Fruit fly (Drosophila melanogaster) whole organism, adult: ENCODE measurements around the gene Cyp4d14.

Experiments used
- CG11617 ChIP-seq: fragments of 200-800 bp; sonication (Bioruptor generic); optimal IDR thresholded peaks from 2 replicates; lab custom pipeline; 2017; ENCODE audit warnings: mild to moderate bottlenecking, missing biosample characterization, missing genetic modification reagents, missing genetic modification characterization
- CG12768 ChIP-seq: fragments of 200-800 bp; sonication (Bioruptor generic); optimal IDR thresholded peaks from 2 replicates; lab custom pipeline; 2017; ENCODE audit warnings: missing biosample characterization, missing genetic modification characterization, mild to moderate bottlenecking, moderate library complexity, missing genetic modification reagents
- CG14711 ChIP-seq: fragments of 200-800 bp; sonication (Bioruptor generic); optimal IDR thresholded peaks from 2 replicates; lab custom pipeline; 2018; ENCODE audit warnings: missing biosample characterization, mild to moderate bottlenecking, missing genetic modification characterization, moderate library complexity
- CG1620 ChIP-seq: fragments of 200-800 bp; sonication (Bioruptor generic); optimal IDR thresholded peaks from 2 replicates; lab custom pipeline; 2016; ENCODE audit warnings: missing biosample characterization, missing genetic modification characterization
- CG33017 ChIP-seq: fragments of 200-800 bp; sonication (Bioruptor generic); optimal IDR thresholded peaks from 2 replicates; lab custom pipeline; 2018; ENCODE audit warnings: missing biosample characterization, mild to moderate bottlenecking, missing genetic modification characterization, moderate library complexity
- CG5204 ChIP-seq: fragments of 200-800 bp; sonication (Bioruptor generic); optimal IDR thresholded peaks from 2 replicates; lab custom pipeline; 2016; ENCODE audit warnings: missing biosample characterization, missing genetic modification characterization
- CG7045 ChIP-seq: fragments of 200-800 bp; sonication (Bioruptor generic); optimal IDR thresholded peaks from 2 replicates; lab custom pipeline; 2017; ENCODE audit warnings: missing biosample characterization, mild to moderate bottlenecking, missing genetic modification characterization
- CG7101 ChIP-seq: fragments of 200-800 bp; sonication (Bioruptor generic); optimal IDR thresholded peaks from 2 replicates; lab custom pipeline; 2018; ENCODE audit warnings: missing biosample characterization, mild to moderate bottlenecking, missing genetic modification characterization, moderate library complexity
- Clk ChIP-seq: fragments of 200-800 bp; sonication (Bioruptor generic); optimal IDR thresholded peaks from 2 replicates; lab custom pipeline; 2017; ENCODE audit warnings: missing biosample characterization, missing genetic modification characterization
- Crg-1 ChIP-seq: fragments of 200-800 bp; sonication (Bioruptor generic); optimal IDR thresholded peaks from 2 replicates; lab custom pipeline; 2016; ENCODE audit warnings: missing biosample characterization, missing genetic modification characterization
- Hr96 ChIP-seq: fragments of 200-800 bp; sonication (Bioruptor generic); optimal IDR thresholded peaks from 2 replicates; lab custom pipeline; 2016; ENCODE audit warnings: missing biosample characterization, missing genetic modification characterization
- Mnt ChIP-seq: fragments of 200-800 bp; sonication (Bioruptor generic); optimal IDR thresholded peaks from 2 replicates; lab custom pipeline; 2016; ENCODE audit warnings: missing biosample characterization, mild to moderate bottlenecking, missing genetic modification characterization
- bab1 ChIP-seq: fragments of 200-800 bp; sonication (Bioruptor generic); optimal IDR thresholded peaks from 3 replicates; lab custom pipeline; 2019; ENCODE audit warnings: missing biosample characterization, mild to moderate bottlenecking, missing genetic modification characterization, moderate library complexity
- cic ChIP-seq: fragments of 200-800 bp; sonication (Bioruptor generic); optimal IDR thresholded peaks from 2 replicates; lab custom pipeline; 2017; ENCODE audit warnings: missing biosample characterization, mild to moderate bottlenecking, missing genetic modification characterization, moderate library complexity
- cnc ChIP-seq, 2 experiments: fragments of >200 bp; optimal IDR thresholded peaks; 2 replicates each; lab custom pipeline; 2017
- kay ChIP-seq: fragments of 200-800 bp; sonication (Bioruptor generic); peaks from one replicate; lab custom pipeline; 2016; ENCODE audit warnings: missing biosample characterization, missing genetic modification characterization, borderline replicate concordance
- ovo ChIP-seq: fragments of 200-800 bp; sonication (Bioruptor generic); optimal IDR thresholded peaks from 2 replicates; lab custom pipeline; 2016; ENCODE audit warnings: missing biosample characterization, missing genetic modification characterization
- pad ChIP-seq: fragments of 200-800 bp; sonication (Bioruptor generic); optimal IDR thresholded peaks from 3 replicates; lab custom pipeline; 2017; ENCODE audit warnings: missing biosample characterization, missing genetic modification characterization, mild to moderate bottlenecking, moderate library complexity, missing genetic modification reagents
- tj ChIP-seq: fragments of 200-800 bp; sonication (Bioruptor generic); optimal IDR thresholded peaks from 3 replicates; lab custom pipeline; 2017; ENCODE audit warnings: missing biosample characterization, mild to moderate bottlenecking, missing genetic modification characterization, moderate library complexity
- toe ChIP-seq: fragments of 200-800 bp; sonication (Bioruptor generic); optimal IDR thresholded peaks from 2 replicates; lab custom pipeline; 2016; ENCODE audit warnings: missing biosample characterization, missing genetic modification characterization

The Cyp4d14 gene

DNA sequence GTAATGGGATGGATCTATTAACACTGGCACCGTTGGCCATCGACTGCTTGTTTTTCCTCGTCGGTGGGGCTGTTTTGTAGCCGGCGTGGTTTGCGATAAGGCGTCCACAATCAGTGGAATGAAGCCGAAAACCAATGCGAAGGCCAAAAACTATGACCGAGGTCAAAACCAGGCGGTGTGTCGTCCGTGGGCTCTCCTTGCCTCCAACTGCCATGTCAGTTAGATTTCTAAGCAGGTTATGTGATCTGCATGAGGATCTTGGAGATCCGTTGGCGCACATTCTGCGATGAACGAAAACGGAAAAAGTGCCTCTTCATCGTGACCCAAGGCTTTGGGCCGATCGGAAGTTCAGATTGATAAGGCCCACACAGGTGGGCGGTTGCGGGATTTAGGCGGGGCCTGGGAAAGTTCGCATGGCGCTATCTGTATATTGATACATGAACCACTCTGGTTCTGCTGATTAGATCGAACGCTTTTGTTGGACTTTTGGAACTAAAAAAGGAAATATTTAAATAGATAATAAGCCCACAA is at the start of gene Cyp4d14:
TSS of gene Cyp4d14 (minus strand) at position 51 of the 531 bp plus-strand sequence.
- no peak for TF ChIP-seq CG12768 (GFP tag; lab: Kevin White, UChicago)
- TF ChIP-seq cnc (optimal IDR thresholded peaks at IDR 0.05; lab: Kevin White, UChicago): peak in 1 of 2 experiments; percentile 27

- TF ChIP-seq pad (GFP tag; lab: Kevin White, UChicago): no peak
- no peak for TF ChIP-seq bab1 (GFP tag; lab: Kevin White, UChicago)
- TF ChIP-seq Mnt (GFP tag; lab: Kevin White, UChicago): no peak
- TF ChIP-seq CG33017: no peak
- no peak for TF ChIP-seq CG7101 (tag; lab: Kevin White, UChicago)
- no peak for TF ChIP-seq CG11617 (GFP tag; lab: Kevin White, UChicago)
Measured at dm6 chrX:2223454-2223853, 48.3 kb upstream of the Cyp4d14 start, which contains the start of gene CG14052. TSS of gene CG14052 (plus strand) at chrX:2223754.

dm6 chrX:2222181-2222790 is 47.2 kb upstream of the Cyp4d14 start, which contains the start of gene Vinc:
TSS of gene Vinc (minus strand) at chrX:2222567.
- TF ChIP-seq Hr96 (GFP tag; lab: Kevin White, UChicago) (peak; percentile 96), bab1 (GFP tag; lab: Kevin White, UChicago) (peak; percentile 97), Mnt (GFP tag; lab: Kevin White, UChicago) (peak; percentile 87), CG11617 (GFP tag; lab: Kevin White, UChicago) (peak; percentile 91), pad (GFP tag; lab: Kevin White, UChicago) (peak; percentile 92), CG7045 (GFP tag; lab: Kevin White, UChicago) (peak; percentile 84), tj (GFP tag; lab: Kevin White, UChicago) (peak; percentile 86), kay (GFP tag; lab: Kevin White, UChicago) (no peak), Crg-1 (peak; percentile 74), ovo (peak; percentile 41), toe (GFP tag; lab: Kevin White, UChicago) (peak; percentile 90), CG12768 (GFP tag; lab: Kevin White, UChicago) (peak; percentile 89), CG1620 (GFP tag; lab: Kevin White, UChicago) (peak; percentile 96), CG14711 (tag; lab: Kevin White, UChicago) (peak; percentile 89), Clk (GFP tag; lab: Kevin White, UChicago) (peak; percentile 81), CG7101 (tag; lab: Kevin White, UChicago) (peak; percentile 92), cic (peak; percentile 82), cnc (optimal IDR thresholded peaks at IDR 0.05; lab: Kevin White, UChicago) (no peak), CG5204 (no peak), CG33017 (peak; percentile 74)

DNA sequence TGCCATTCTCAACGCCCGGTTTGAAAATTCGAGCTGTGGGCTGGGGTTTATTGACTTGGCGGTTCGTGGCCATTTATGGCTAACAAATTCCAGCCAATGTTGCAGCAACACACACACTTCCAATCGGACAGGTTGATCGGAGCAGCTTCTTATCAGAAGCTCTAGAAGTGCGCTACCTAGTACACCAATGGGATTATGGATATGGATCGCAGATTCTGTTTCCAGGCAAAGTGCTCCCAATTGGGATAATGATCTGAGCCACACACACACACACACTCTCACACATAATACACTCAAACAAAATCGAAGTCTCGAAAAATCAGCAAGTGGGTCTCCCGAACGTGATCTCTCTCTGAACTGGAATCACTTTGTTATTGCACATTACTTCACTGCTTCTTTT is 46.5 kb upstream of the Cyp4d14 start:
- no peak for TF ChIP-seq cic
- no peak for TF ChIP-seq bab1 (GFP tag; lab: Kevin White, UChicago)
- no peak for TF ChIP-seq Clk (GFP tag; lab: Kevin White, UChicago)
- no peak for TF ChIP-seq Hr96 (GFP tag; lab: Kevin White, UChicago)
- no peak for TF ChIP-seq tj (GFP tag; lab: Kevin White, UChicago)
- no peak for TF ChIP-seq CG1620 (GFP tag; lab: Kevin White, UChicago)
- TF ChIP-seq Mnt (GFP tag; lab: Kevin White, UChicago): no peak
- TF ChIP-seq CG7101 (tag; lab: Kevin White, UChicago): no peak
- no peak for TF ChIP-seq CG7045 (GFP tag; lab: Kevin White, UChicago)
- TF ChIP-seq CG33017: no peak
- no peak for TF ChIP-seq CG5204
- TF ChIP-seq CG12768 (GFP tag; lab: Kevin White, UChicago): no peak
- TF ChIP-seq cnc (optimal IDR thresholded peaks at IDR 0.05; lab: Kevin White, UChicago): no peak

DNA sequence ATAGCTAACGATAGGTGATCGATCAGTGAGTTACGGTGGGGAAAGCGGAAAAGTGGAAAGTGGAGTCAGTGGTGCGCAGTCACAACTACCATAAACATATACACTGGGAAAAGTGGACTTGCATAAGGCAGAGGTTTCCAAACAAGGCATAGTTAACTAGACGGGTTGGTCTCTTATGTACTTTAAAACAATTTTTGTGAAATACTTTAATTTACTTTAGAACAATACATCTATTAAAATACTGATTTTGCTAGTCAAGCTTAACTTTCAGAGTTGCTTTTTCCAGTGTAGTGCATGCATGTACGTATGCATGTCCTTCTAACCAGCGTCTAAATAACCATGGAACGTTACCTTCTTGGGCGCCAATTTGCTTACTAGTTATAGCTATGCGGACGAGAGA is 44.8 kb upstream of the Cyp4d14 start:
- TF ChIP-seq Crg-1 (no peak), CG11617 (GFP tag; lab: Kevin White, UChicago) (no peak), bab1 (GFP tag; lab: Kevin White, UChicago) (no peak), tj (GFP tag; lab: Kevin White, UChicago) (no peak), cic (no peak), toe (GFP tag; lab: Kevin White, UChicago) (no peak), CG14711 (tag; lab: Kevin White, UChicago) (no peak), cnc (optimal IDR thresholded peaks at IDR 0.05; lab: Kevin White, UChicago) (no peak), pad (GFP tag; lab: Kevin White, UChicago) (no peak), CG1620 (GFP tag; lab: Kevin White, UChicago) (no peak), Mnt (GFP tag; lab: Kevin White, UChicago) (no peak), CG33017 (no peak), CG12768 (GFP tag; lab: Kevin White, UChicago) (no peak), kay (GFP tag; lab: Kevin White, UChicago) (no peak), CG7101 (tag; lab: Kevin White, UChicago) (no peak), Clk (GFP tag; lab: Kevin White, UChicago) (no peak)

DNA sequence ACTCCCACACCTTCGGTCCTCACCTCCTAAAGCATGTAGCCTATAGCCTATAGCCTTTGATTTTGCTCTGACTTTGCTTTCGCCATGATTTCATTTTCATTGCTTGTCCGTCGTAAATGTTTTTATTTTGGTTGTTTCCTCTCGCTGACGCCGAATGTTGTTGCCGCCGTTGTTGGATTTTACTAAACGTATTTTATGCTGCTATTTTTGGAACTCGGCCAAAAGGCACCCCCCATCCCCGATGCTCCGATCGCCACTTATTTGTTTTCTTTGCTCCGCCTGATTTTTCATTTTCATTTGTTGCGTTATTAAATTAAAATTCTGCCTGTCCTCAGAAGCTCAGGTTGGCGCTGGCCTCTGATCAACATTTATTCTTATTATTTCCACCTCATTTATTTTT is 44.1 kb upstream of the Cyp4d14 start:
- TF ChIP-seq CG7045 (GFP tag; lab: Kevin White, UChicago) (no peak), kay (GFP tag; lab: Kevin White, UChicago) (no peak), Crg-1 (no peak), CG14711 (tag; lab: Kevin White, UChicago) (no peak), Mnt (GFP tag; lab: Kevin White, UChicago) (no peak), toe (GFP tag; lab: Kevin White, UChicago) (no peak), Clk (GFP tag; lab: Kevin White, UChicago) (no peak), ovo (no peak)
